Worm (Caenorhabditis elegans) whole organism, L2 larva: ENCODE results near the gene rfth-1.

Source experiments
- C34F6.9 ChIP-seq: fragments of 150-350 bp; optimal IDR thresholded peaks from 2 replicates; lab custom pipeline; 2014; ENCODE audit warnings: missing biosample characterization, missing genetic modification characterization
- ama-1 ChIP-seq: fragments of 150-350 bp; optimal IDR thresholded peaks from 2 replicates; lab custom pipeline; 2018; ENCODE audit warnings: inconsistent platforms
- egl-27 ChIP-seq: sonication (generic microtip); optimal IDR thresholded peaks from 3 replicates; lab custom pipeline; 2017; ENCODE audit warnings: missing biosample characterization, missing genetic modification reagents, missing genetic modification characterization
- elt-3 ChIP-seq: sonication (generic microtip); optimal IDR thresholded peaks from 2 replicates; lab custom pipeline; 2017; ENCODE audit warnings: missing biosample characterization, missing genetic modification characterization
- nhr-6 ChIP-seq: fragments of 150-350 bp; optimal IDR thresholded peaks from 2 replicates; lab custom pipeline; 2014; ENCODE audit warnings: missing biosample characterization, missing genetic modification characterization
- unc-39 ChIP-seq: fragments of 150-350 bp; optimal IDR thresholded peaks from 2 replicates; lab custom pipeline; 2014; ENCODE audit warnings: missing biosample characterization, missing genetic modification characterization

DNA sequence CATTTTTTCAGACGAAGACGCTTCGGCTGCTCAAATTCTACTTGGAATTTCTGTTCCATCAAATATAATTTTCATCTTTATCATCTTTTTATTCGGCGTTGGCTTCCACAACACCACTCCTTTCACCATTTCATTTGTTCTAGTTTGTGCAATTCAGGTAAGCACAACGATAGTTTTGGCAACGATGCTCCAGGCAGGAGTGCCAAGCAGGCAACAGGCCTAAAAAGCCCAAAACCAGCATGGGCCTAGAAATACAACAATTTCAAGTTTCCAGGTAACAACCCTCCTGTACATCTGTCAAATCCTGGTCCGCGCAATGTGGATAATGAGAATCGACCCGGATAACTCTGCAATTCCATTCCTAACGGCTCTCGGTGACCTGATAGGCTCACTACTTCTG is 30.1 kb upstream of the rfth-1 start:
- TF ChIP-seq C34F6.9 (no peak), nhr-6 (no peak), elt-3 (tag; lab: Kevin White, UChicago) (no peak), ama-1 (lab: Kevin White, UChicago) (no peak), egl-27 (tag; lab: Kevin White, UChicago) (no peak), unc-39 (no peak)
